Fruit fly (Drosophila melanogaster) ovary, adult (tissue): Measurements from ENCODE around the gene sky.

ENCODE experiments used
- CG17801 ChIP-seq: fragments of 200-800 bp; optimal IDR thresholded peaks from 2 replicates; lab custom pipeline; 2019; ENCODE audit warnings: missing biosample characterization, mild to moderate bottlenecking, missing genetic modification characterization, moderate library complexity; ENCODE audit not compliant: partially characterized antibody

Gene sky

dm6 chr2L:20937395-20937794, 18.7 kb upstream of the sky start:
- TF ChIP-seq CG17801 (GFP tag; lab: Kevin White, UChicago), result no peak

- TF ChIP-seq CG17801 (GFP tag; lab: Kevin White, UChicago), result no peak
Measured at dm6 chr2L:20936420-20936819, 17.7 kb upstream of the sky start.

dm6 chr2L:20936061-20936390, 17.3 kb upstream of the sky start:
- no peak for TF ChIP-seq CG17801 (GFP tag; lab: Kevin White, UChicago)

dm6 chr2L:20935338-20936060, 16.8 kb upstream of the sky start:
- TF ChIP-seq CG17801 (GFP tag; lab: Kevin White, UChicago), result no peak

- no peak for TF ChIP-seq CG17801 (GFP tag; lab: Kevin White, UChicago)
Measured at dm6 chr2L:20934678-20935077, 15.9 kb upstream of the sky start.

- no peak for TF ChIP-seq CG17801 (GFP tag; lab: Kevin White, UChicago)
Measured at dm6 chr2L:20934013-20934412, 15.3 kb upstream of the sky start, which contains the start of gene CG9270. Gene CG9270, minus strand, starts transcription at chr2L:20934113.

- no peak for TF ChIP-seq CG17801 (GFP tag; lab: Kevin White, UChicago)
Measured at dm6 chr2L:20927653-20928052, 8.9 kb upstream of the sky start, which contains the start of gene Nthl1. Gene Nthl1, minus strand, starts transcription at chr2L:20927860.

- no peak for TF ChIP-seq CG17801 (GFP tag; lab: Kevin White, UChicago)
Measured at dm6 chr2L:20925975-20926374, 7.2 kb upstream of the sky start, which contains the start of gene RPA2. Gene RPA2, minus strand, starts transcription at chr2L:20926147.

- no peak for TF ChIP-seq CG17801 (GFP tag; lab: Kevin White, UChicago)
Measured at dm6 chr2L:20923088-20923571, 4.4 kb upstream of the sky start.

dm6 chr2L:20922196-20923087, 3.7 kb upstream of the sky start, which contains the start of gene Mtp:
Gene Mtp, minus strand, starts transcription at chr2L:20922876.
- peak; percentile 81 for TF ChIP-seq CG17801 (GFP tag; lab: Kevin White, UChicago)

dm6 chr2L:20918056-20918674, 566 bp downstream of the sky start:
- peak; percentile 80 for TF ChIP-seq CG17801 (GFP tag; lab: Kevin White, UChicago)

dm6 chr2L:20917235-20918055, 1.3 kb downstream of the sky start:
- peak; percentile 2 for TF ChIP-seq CG17801 (GFP tag; lab: Kevin White, UChicago)

dm6 chr2L:20916672-20917209, 2.0 kb downstream of the sky start:
- TF ChIP-seq CG17801 (GFP tag; lab: Kevin White, UChicago), result no peak

dm6 chr2L:20915224-20915623, 3.5 kb downstream of the sky start:
- TF ChIP-seq CG17801 (GFP tag; lab: Kevin White, UChicago), result peak; percentile 32
